Fruit fly (Drosophila melanogaster): Measurements from ENCODE around the gene CG14892.

CG14892 gene

dm6 chr3R:16600735-16601134, 6.5 kb downstream of the CG14892 start:
- TF ChIP-seq grn (GFP tag; optimal IDR thresholded peaks at IDR 0.05) (peak; percentile 64), NFAT (GFP tag; IDR thresholded peaks at IDR 0.05) (no peak), Blimp-1 (GFP tag; optimal IDR thresholded peaks at IDR 0.05) (peak; percentile 55), Dek (tag; optimal IDR thresholded peaks at IDR 0.05) (no peak), CG5180 (GFP tag; optimal IDR thresholded peaks at IDR 0.05) (no peak), chinmo (GFP tag; IDR thresholded peaks at IDR 0.05; ENCODE audit: partially characterized antibody) (0 out of 4 replicates have a peak, but pooled peaks have one; percentile 10), sd (tag; optimal IDR thresholded peaks at IDR 0.05) (peak; percentile 16), CG15269 (tag; optimal IDR thresholded peaks at IDR 0.05) (peak; percentile 19), bcd (GFP tag; optimal IDR thresholded peaks at IDR 0.05) (no peak)

- TF ChIP-seq CG13894 (tag; optimal IDR thresholded peaks at IDR 0.05) (peak; percentile 56), Med (GFP tag) (peak; percentile 47), Deaf1 (tag; optimal IDR thresholded peaks at IDR 0.05) (peak; percentile 85), stwl (tag; optimal IDR thresholded peaks at IDR 0.05) (no peak), CG11247 (GFP tag; IDR thresholded peaks at IDR 0.05) (no peak), CG12769 (tag; optimal IDR thresholded peaks at IDR 0.05) (peak; percentile 38), chinmo (GFP tag; IDR thresholded peaks at IDR 0.05; ENCODE audit: partially characterized antibody) (0 out of 4 replicates have a peak, but pooled peaks have one; percentile 39)
Observed at dm6 chr3R:16604715-16605114, 10.5 kb downstream of the CG14892 start, which contains the start of gene CG10345. Gene CG10345 (minus strand): TSS chr3R:16604861.

- TF ChIP-seq Fer1 (GFP tag; optimal IDR thresholded peaks at IDR 0.05) (no peak), Meics (GFP tag; optimal IDR thresholded peaks at IDR 0.05) (no peak), ttk (GFP tag; IDR thresholded peaks at IDR 0.05) (no peak), scrt (GFP tag; optimal IDR thresholded peaks at IDR 0.05) (peak; percentile 75), Pdp1 (GFP tag; optimal IDR thresholded peaks at IDR 0.05) (peak in 1 of 2 experiments; percentile 92), CG2202 (tag; optimal IDR thresholded peaks at IDR 0.05) (no peak)
Observed at dm6 chr3R:16605929-16606328, 11.7 kb downstream of the CG14892 start.

DNA sequence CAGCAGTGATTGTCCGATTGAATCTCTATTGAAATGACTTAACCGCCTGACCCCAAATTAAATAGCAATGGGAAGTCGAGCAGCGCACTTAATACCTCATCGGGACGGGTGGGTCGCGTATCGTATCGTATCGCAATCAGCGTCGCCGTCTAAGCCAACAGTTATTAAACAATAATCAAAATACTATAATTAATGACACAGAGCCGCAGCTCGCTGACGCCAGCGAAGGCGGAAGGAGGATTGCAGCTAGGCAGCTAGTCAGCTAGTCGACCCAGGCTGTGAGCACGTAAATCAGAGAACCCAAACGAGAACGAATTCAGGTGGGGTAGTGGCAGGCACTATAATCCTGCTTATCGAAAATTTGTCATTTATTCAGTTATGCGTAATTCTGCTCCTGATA, 14.7 kb downstream of the CG14892 start, which contains the start of gene NPF:
TSS of gene NPF (plus strand) at position 301 of the 400 bp plus-strand sequence.
- no peak for TF ChIP-seq CG7928 (GFP tag; optimal IDR thresholded peaks at IDR 0.05)
- TF ChIP-seq Trl (optimal IDR thresholded peaks at IDR 0.05) = no peak
- no peak for TF ChIP-seq Trl (GFP tag; optimal IDR thresholded peaks at IDR 0.05)
- no peak for TF ChIP-seq fd102C (GFP tag; optimal IDR thresholded peaks at IDR 0.05)
- no peak for TF ChIP-seq D (optimal IDR thresholded peaks at IDR 0.05)
- no peak for TF ChIP-seq D (GFP tag; optimal IDR thresholded peaks at IDR 0.05)
- TF ChIP-seq Asciz (GFP tag; optimal IDR thresholded peaks at IDR 0.05) = no peak
- TF ChIP-seq Taf1 (GFP tag; IDR thresholded peaks at IDR 0.05) = no peak
- no peak for TF ChIP-seq Mad (GFP tag; optimal IDR thresholded peaks at IDR 0.05)
- no peak for TF ChIP-seq sd (tag; optimal IDR thresholded peaks at IDR 0.05)
- no peak for TF ChIP-seq H2.0 (GFP tag; IDR thresholded peaks at IDR 0.05)
- no peak for TF ChIP-seq CkIIα-i1 (GFP tag; IDR thresholded peaks at IDR 0.05)
- no peak for TF ChIP-seq ase (GFP tag; IDR thresholded peaks at IDR 0.05)
- no peak for TF ChIP-seq Doc2 (GFP tag; IDR thresholded peaks at IDR 0.05)
- no peak for TF ChIP-seq CG9727 (GFP tag; optimal IDR thresholded peaks at IDR 0.05)
